Worm (Caenorhabditis elegans) whole organism, L4 larva: ENCODE data around the gene ZK856.14.
A peak's percentile ranks its signal among the peaks of the same experiment; 100 is the strongest.

Source experiments
- D1046.2 ChIP-seq: fragments of 200-800 bp; sonication (Bioruptor generic); IDR thresholded peaks from 2 replicates; pipeline ENCODE4 v1.3.6; 2022; ENCODE audit warnings: missing genetic modification characterization, missing compliant biosample characterization
- F26F4.8 ChIP-seq: fragments of 200-800 bp; sonication (Bioruptor generic); conservative IDR thresholded peaks from 2 replicates; pipeline ENCODE4 v1.3.6; 2022; ENCODE audit warnings: missing genetic modification characterization, missing compliant biosample characterization
- Y5F2A.4 ChIP-seq: fragments of 200-800 bp; sonication (Bioruptor generic); optimal IDR thresholded peaks from 2 replicates; lab custom pipeline; 2018; ENCODE audit warnings: mild to moderate bottlenecking, missing genetic modification characterization, missing compliant biosample characterization
- Y75B8A.6 ChIP-seq: fragments of 200-800 bp; sonication (Bioruptor generic); IDR thresholded peaks from 2 replicates; pipeline ENCODE4 v1.3.6; 2022; ENCODE audit warnings: missing genetic modification reagents, missing genetic modification characterization, missing compliant biosample characterization
- ZK546.5 ChIP-seq, 2 experiments: sonication (generic microtip); optimal IDR thresholded peaks; 2 replicates each; lab custom pipeline; 2017; ENCODE audit warnings: missing biosample characterization in 2 of 2, missing genetic modification characterization in 2 of 2
- aha-1 ChIP-seq: fragments of 150-350 bp; peaks from one replicate; lab custom pipeline; 2014; ENCODE audit warnings: missing biosample characterization, missing genetic modification characterization
- attf-4 ChIP-seq: sonication (generic microtip); optimal IDR thresholded peaks from 3 replicates; lab custom pipeline; 2017; ENCODE audit warnings: missing biosample characterization, missing genetic modification characterization
- ceh-28 ChIP-seq: fragments of 150-350 bp; optimal IDR thresholded peaks from 2 replicates; lab custom pipeline; 2014; ENCODE audit warnings: missing biosample characterization, missing genetic modification reagents, missing genetic modification characterization
- ceh-62 ChIP-seq: sonication (generic microtip); optimal IDR thresholded peaks from 2 replicates; lab custom pipeline; 2017; ENCODE audit warnings: missing biosample characterization, missing genetic modification characterization
- ces-1 ChIP-seq: fragments of 150-350 bp; sonication (generic microtip); optimal IDR thresholded peaks from 4 replicates; lab custom pipeline; 2014; ENCODE audit warnings: missing biosample characterization, missing genetic modification reagents, missing genetic modification characterization
- cey-2 ChIP-seq: sonication (generic microtip); optimal IDR thresholded peaks from 3 replicates; lab custom pipeline; 2017; ENCODE audit warnings: missing genetic modification characterization, mild to moderate bottlenecking, missing compliant biosample characterization, antibody characterized with exemption, borderline replicate concordance; ENCODE audit not compliant: insufficient read depth
- daf-12 ChIP-seq: fragments of 150-350 bp; optimal IDR thresholded peaks from 2 replicates; lab custom pipeline; 2014; ENCODE audit warnings: missing biosample characterization, missing genetic modification reagents, missing genetic modification characterization
- daf-8 ChIP-seq: fragments of 200-800 bp; sonication (Bioruptor generic); IDR thresholded peaks from 2 replicates; pipeline ENCODE4 v1.3.6; 2022; ENCODE audit warnings: missing genetic modification characterization, missing compliant biosample characterization
- dmd-9 ChIP-seq: fragments of 200-800 bp; sonication (Bioruptor generic); IDR thresholded peaks from 2 replicates; pipeline ENCODE4 v1.3.6; 2022; ENCODE audit warnings: missing genetic modification reagents, missing genetic modification characterization, missing compliant biosample characterization
- dve-1 ChIP-seq: sonication (generic microtip); optimal IDR thresholded peaks from 2 replicates; lab custom pipeline; 2017; ENCODE audit warnings: antibody characterized with exemption, mild to moderate bottlenecking, missing genetic modification characterization, missing compliant biosample characterization; ENCODE audit not compliant: insufficient read depth
- egl-43 ChIP-seq: fragments of 200-800 bp; sonication (Bioruptor generic); IDR thresholded peaks from 2 replicates; pipeline ENCODE4 v1.3.6; 2022; ENCODE audit warnings: missing genetic modification reagents, missing genetic modification characterization, missing compliant biosample characterization
- lim-7 ChIP-seq: fragments of 200-800 bp; sonication (Bioruptor generic); IDR thresholded peaks from 2 replicates; pipeline ENCODE4 v1.3.6; 2022; ENCODE audit warnings: missing genetic modification characterization, missing compliant biosample characterization
- lin-1 ChIP-seq: fragments of 200-800 bp; sonication (Bioruptor generic); IDR thresholded peaks from 2 replicates; pipeline ENCODE4 v1.3.6; 2022; ENCODE audit warnings: missing genetic modification reagents, missing genetic modification characterization, missing compliant biosample characterization
- lin-13 ChIP-seq: fragments of 150-350 bp; optimal IDR thresholded peaks from 2 replicates; lab custom pipeline; 2014; ENCODE audit warnings: missing biosample characterization, missing genetic modification reagents, missing genetic modification characterization
- lin-29 ChIP-seq: fragments of 200-800 bp; sonication (Bioruptor generic); IDR thresholded peaks from 2 replicates; pipeline ENCODE4 v1.3.6; 2022; ENCODE audit warnings: missing genetic modification reagents, missing genetic modification characterization, missing compliant biosample characterization
- lir-3 ChIP-seq: sonication (generic microtip); optimal IDR thresholded peaks from 2 replicates; lab custom pipeline; 2016; ENCODE audit warnings: mild to moderate bottlenecking, missing genetic modification characterization, missing compliant biosample characterization
- mdl-1 ChIP-seq, 2 experiments: fragments of 150-350 bp in 1 of 2; sonication (generic microtip) in 1 of 2; optimal IDR thresholded peaks; 2 replicates each; lab custom pipeline; 2014 to 2017; ENCODE audit warnings: missing biosample characterization in 2 of 2, missing genetic modification characterization in 2 of 2
- mdt-29 ChIP-seq: fragments of 200-800 bp; sonication (Bioruptor generic); IDR thresholded peaks from 2 replicates; pipeline ENCODE4 v1.3.6; 2022; ENCODE audit warnings: missing genetic modification reagents, missing genetic modification characterization, missing compliant biosample characterization
- nhr-111 ChIP-seq: fragments of 200-800 bp; sonication (Bioruptor generic); optimal IDR thresholded peaks from 2 replicates; lab custom pipeline; 2018; ENCODE audit warnings: mild to moderate bottlenecking, missing genetic modification characterization, missing compliant biosample characterization
- nhr-25 ChIP-seq: sonication (generic microtip); optimal IDR thresholded peaks from 2 replicates; lab custom pipeline; 2017; ENCODE audit warnings: missing genetic modification characterization, mild to moderate bottlenecking, missing compliant biosample characterization, antibody characterized with exemption, moderate library complexity, borderline replicate concordance; ENCODE audit not compliant: insufficient read depth
- nhr-41 ChIP-seq: fragments of 200-800 bp; sonication (Bioruptor generic); IDR thresholded peaks from 2 replicates; pipeline ENCODE4 v1.3.6; 2022; ENCODE audit warnings: missing genetic modification reagents, missing genetic modification characterization, missing compliant biosample characterization
- nhr-6 ChIP-seq: fragments of 150-350 bp; optimal IDR thresholded peaks from 2 replicates; lab custom pipeline; 2014; ENCODE audit warnings: missing biosample characterization, missing genetic modification characterization
- nhr-76 ChIP-seq: fragments of 150-350 bp; optimal IDR thresholded peaks from 2 replicates; lab custom pipeline; 2014; ENCODE audit warnings: missing biosample characterization, missing genetic modification characterization
- nhr-77 ChIP-seq: fragments of 150-350 bp; optimal IDR thresholded peaks from 2 replicates; lab custom pipeline; 2014; ENCODE audit warnings: missing biosample characterization, missing genetic modification characterization
- php-3 ChIP-seq: fragments of 200-800 bp; sonication (Bioruptor generic); IDR thresholded peaks from 2 replicates; pipeline ENCODE4 v1.3.6; 2022; ENCODE audit warnings: missing genetic modification reagents, missing genetic modification characterization, missing compliant biosample characterization
- pqm-1 ChIP-seq: sonication (generic microtip); optimal IDR thresholded peaks from 2 replicates; lab custom pipeline; 2017; ENCODE audit warnings: missing biosample characterization, missing genetic modification characterization
- rbr-2 ChIP-seq: sonication (generic microtip); optimal IDR thresholded peaks from 2 replicates; lab custom pipeline; 2016; ENCODE audit warnings: missing genotype, missing genetic modification characterization, missing compliant biosample characterization
- saeg-2 ChIP-seq: fragments of 200-800 bp; sonication (Bioruptor generic); IDR thresholded peaks from 2 replicates; pipeline ENCODE4 v1.3.6; 2022; ENCODE audit warnings: missing genetic modification reagents, missing genetic modification characterization, missing compliant biosample characterization
- snpc-1.2 ChIP-seq: fragments of 200-800 bp; sonication (Bioruptor generic); IDR thresholded peaks from 2 replicates; pipeline ENCODE4 v1.3.6; 2022; ENCODE audit warnings: missing genetic modification reagents, missing genetic modification characterization, missing compliant biosample characterization
- snpc-4 ChIP-seq: fragments of 150-350 bp; optimal IDR thresholded peaks from 2 replicates; lab custom pipeline; 2014; ENCODE audit warnings: missing biosample characterization, missing genetic modification characterization
- spr-1 ChIP-seq: sonication (generic microtip); optimal IDR thresholded peaks from 2 replicates; lab custom pipeline; 2016; ENCODE audit warnings: mild to moderate bottlenecking, missing genetic modification characterization, missing compliant biosample characterization
- unc-130 ChIP-seq: sonication (generic microtip); optimal IDR thresholded peaks from 2 replicates; lab custom pipeline; 2016; ENCODE audit warnings: missing genetic modification reagents, missing genetic modification characterization, missing compliant biosample characterization
- unc-62 ChIP-seq, 3 experiments: fragments of 150-350 bp in 1 of 3; sonication (generic microtip); optimal IDR thresholded peaks in 2 of 3; peaks in 1 of 3; 1 replicate in 1 of 3; 2 replicates in 2 of 3; lab custom pipeline; 2014 to 2017; ENCODE audit warnings: missing biosample characterization in 3 of 3, missing genetic modification characterization in 3 of 3, missing genetic modification reagents in 3 of 3, missing genotype in 1 of 3
- vab-7 ChIP-seq: fragments of 200-800 bp; sonication (Bioruptor generic); IDR thresholded peaks from 2 replicates; pipeline ENCODE4 v1.3.6; 2022; ENCODE audit warnings: missing genetic modification reagents, missing genetic modification characterization, missing compliant biosample characterization
- zag-1 ChIP-seq: fragments of 150-350 bp; optimal IDR thresholded peaks from 2 replicates; lab custom pipeline; 2014; ENCODE audit warnings: missing biosample characterization, missing genetic modification characterization
- zfp-3 ChIP-seq: fragments of 200-800 bp; sonication (Bioruptor generic); conservative IDR thresholded peaks from 2 replicates; pipeline ENCODE4 v1.3.6; 2022; ENCODE audit warnings: missing genetic modification reagents, missing genetic modification characterization, missing compliant biosample characterization
- zip-11 ChIP-seq: fragments of 200-800 bp; sonication (Bioruptor generic); IDR thresholded peaks from 2 replicates; pipeline ENCODE4 v1.3.6; 2022; ENCODE audit warnings: missing genetic modification characterization, missing compliant biosample characterization

Gene ZK856.14

ce11 chrV:10239861-10240260 is 23.0 kb downstream of the ZK856.14 start, which contains the start of gene fipr-8:
Gene fipr-8 (minus strand): TSS chrV:10239961.
- TF ChIP-seq zip-11 (GFP tag; lab: Robert Waterston, UW) (no peak), lir-3 (no peak), aha-1 (tag; lab: Kevin White, UChicago) (no peak)

ce11 chrV:10241121-10241803 is 24.4 kb downstream of the ZK856.14 start, which contains the start of the genes C12D8.21 and col-148:
Gene C12D8.21 (minus strand): TSS chrV:10241188.
Gene col-148 (plus strand): TSS chrV:10241753.
- TF ChIP-seq aha-1 (tag; lab: Kevin White, UChicago): peak; percentile 2
- TF ChIP-seq nhr-41: no peak

- TF ChIP-seq unc-62 (GFP tag; optimal IDR thresholded peaks at IDR 0.05 in 1 of 2; lab: Kevin White, UChicago) (peak in 1 of 2 experiments; percentile 24), unc-62 (tag; optimal IDR thresholded peaks at IDR 0.05; lab: Kevin White, UChicago) (no peak), lim-7 (GFP tag; lab: Robert Waterston, UW) (no peak), snpc-1.2 (GFP tag; lab: Robert Waterston, UW) (no peak), spr-1 (tag; lab: Kevin White, UChicago) (no peak)
- TF ChIP-seq, all 104 proteins: peak for 1
These were observed 26.3 kb downstream of the ZK856.14 start, which contains the start of gene C12D8.9 for ce11 chrV:10243105-10243504. Gene C12D8.9 (minus strand): TSS chrV:10243205.

ce11 chrV:10244018-10244720 is 27.3 kb downstream of the ZK856.14 start:
- no peak for TF ChIP-seq ZK546.5 (tag; optimal IDR thresholded peaks at IDR 0.05; lab: Kevin White, UChicago)
- TF ChIP-seq nhr-111 (GFP tag; lab: Kevin White, UChicago): no peak
- peak; percentile 57 for TF ChIP-seq dve-1 (tag; lab: Kevin White, UChicago)
- no peak for TF ChIP-seq daf-12 (tag; lab: Kevin White, UChicago)
- no peak for TF ChIP-seq lin-13
- TF ChIP-seq rbr-2: no peak
- TF ChIP-seq nhr-6 (tag; lab: Kevin White, UChicago): no peak
- TF ChIP-seq cey-2 (tag; lab: Kevin White, UChicago): no peak
- no peak for TF ChIP-seq ces-1 (GFP tag; lab: Kevin White, UChicago)
- TF ChIP-seq php-3 (GFP tag; lab: Robert Waterston, UW): peak; percentile 86
- no peak for TF ChIP-seq nhr-41
- TF ChIP-seq nhr-76: no peak
- peak in 1 of 2 experiments; percentile 5 for TF ChIP-seq mdl-1 (tag; optimal IDR thresholded peaks at IDR 0.05; lab: Kevin White, UChicago)
- TF ChIP-seq zfp-3 (GFP tag; lab: Robert Waterston, UW): no peak
- TF ChIP-seq ceh-62: no peak
- no peak for TF ChIP-seq vab-7
- no peak for TF ChIP-seq dmd-9 (GFP tag; lab: Robert Waterston, UW)
- TF ChIP-seq attf-4 (tag; lab: Kevin White, UChicago): no peak
- TF ChIP-seq egl-43 (GFP tag; lab: Robert Waterston, UW): no peak
- TF ChIP-seq daf-8 (GFP tag; lab: Robert Waterston, UW): no peak
- no peak for TF ChIP-seq F26F4.8 (GFP tag; lab: Robert Waterston, UW)
- TF ChIP-seq lin-29 (GFP tag; lab: Robert Waterston, UW): no peak
- no peak for TF ChIP-seq unc-130 (GFP tag; lab: Kevin White, UChicago)
- peak; percentile 50 for TF ChIP-seq pqm-1 (tag; lab: Kevin White, UChicago)
- no peak for TF ChIP-seq saeg-2
- no peak for TF ChIP-seq ceh-28 (tag; lab: Kevin White, UChicago)
- no peak for TF ChIP-seq mdt-29 (GFP tag; lab: Robert Waterston, UW)
- no peak for TF ChIP-seq Y5F2A.4 (GFP tag; lab: Kevin White, UChicago)
- TF ChIP-seq nhr-25 (tag; lab: Kevin White, UChicago): no peak
- TF ChIP-seq Y75B8A.6 (GFP tag; lab: Robert Waterston, UW): no peak
- no peak for TF ChIP-seq D1046.2 (GFP tag; lab: Robert Waterston, UW)
- no peak for TF ChIP-seq lin-1 (GFP tag; lab: Robert Waterston, UW)
- TF ChIP-seq zag-1 (tag; lab: Kevin White, UChicago): no peak
- TF ChIP-seq snpc-4 (tag; lab: Kevin White, UChicago): no peak
- TF ChIP-seq nhr-77 (tag; lab: Kevin White, UChicago): no peak
- no peak for TF ChIP-seq aha-1 (tag; lab: Kevin White, UChicago)
